Fruit fly (Drosophila melanogaster) whole organism, embryonic: ENCODE measurements around the gene NaPi-III.

Experiments used
- BtbVII ChIP-seq: fragments of 200-800 bp; sonication (Bioruptor generic); optimal IDR thresholded peaks from 3 replicates; lab custom pipeline; 2017; ENCODE audit warnings: missing biosample characterization, mild to moderate bottlenecking, missing genetic modification characterization
- CG11093 ChIP-seq: fragments of 200-800 bp; sonication (Bioruptor generic); IDR thresholded peaks from 3 replicates; pipeline ENCODE4 v1.3.6; 2022; ENCODE audit warnings: missing biosample characterization, missing genetic modification characterization
- CG11247 ChIP-seq: fragments of 200-800 bp; sonication (Bioruptor generic); IDR thresholded peaks from 2 replicates; pipeline ENCODE4 v1.3.6; 2022; ENCODE audit warnings: missing biosample characterization, missing genetic modification characterization
- CG12744 ChIP-seq: fragments of 200-800 bp; sonication (Bioruptor generic); optimal IDR thresholded peaks from 2 replicates; lab custom pipeline; 2016; ENCODE audit warnings: missing biosample characterization, missing genetic modification characterization
- CG13123 ChIP-seq: fragments of 200-800 bp; sonication (Bioruptor generic); optimal IDR thresholded peaks from 2 replicates; lab custom pipeline; 2016; ENCODE audit warnings: missing biosample characterization, missing genetic modification characterization
- CG13287 ChIP-seq: fragments of 200-800 bp; sonication (Bioruptor generic); IDR thresholded peaks from 2 replicates; pipeline ENCODE4 v1.3.6; 2022; ENCODE audit warnings: missing biosample characterization, missing genetic modification characterization; ENCODE audit not compliant: partially characterized antibody
- CG14050 ChIP-seq: fragments of 200-800 bp; sonication (Bioruptor generic); IDR thresholded peaks from 3 replicates; pipeline ENCODE4 v1.3.6; 2022; ENCODE audit warnings: missing biosample characterization, missing genetic modification characterization
- CG14710 ChIP-seq: fragments of 200-800 bp; sonication (Bioruptor generic); optimal IDR thresholded peaks from 3 replicates; lab custom pipeline; 2019; ENCODE audit warnings: missing biosample characterization, mild to moderate bottlenecking, missing genetic modification characterization, moderate library complexity
- CG14965 ChIP-seq: fragments of 200-800 bp; sonication (Bioruptor generic); optimal IDR thresholded peaks from 2 replicates; lab custom pipeline; 2016; ENCODE audit warnings: missing biosample characterization, missing genetic modification characterization, borderline replicate concordance
- CG1603 ChIP-seq: fragments of 200-800 bp; sonication (Bioruptor generic); optimal IDR thresholded peaks from 2 replicates; lab custom pipeline; 2019; ENCODE audit warnings: missing biosample characterization, mild to moderate bottlenecking, missing genetic modification characterization, moderate library complexity
- CG17802 ChIP-seq: fragments of 200-800 bp; sonication (Bioruptor generic); optimal IDR thresholded peaks from 2 replicates; lab custom pipeline; 2018; ENCODE audit warnings: missing biosample characterization, mild to moderate bottlenecking, missing genetic modification characterization, moderate library complexity
- CG1832 ChIP-seq: fragments of 200-800 bp; sonication (Bioruptor generic); optimal IDR thresholded peaks from 2 replicates; lab custom pipeline; 2017; ENCODE audit warnings: missing biosample characterization, mild to moderate bottlenecking, missing genetic modification characterization, inconsistent platforms
- CG30403 ChIP-seq: fragments of 200-800 bp; sonication (Bioruptor generic); optimal IDR thresholded peaks from 3 replicates; lab custom pipeline; 2016; ENCODE audit warnings: missing biosample characterization, missing genetic modification characterization
- CG4328 ChIP-seq: fragments of 200-800 bp; sonication (Bioruptor generic); optimal IDR thresholded peaks from 3 replicates; lab custom pipeline; 2017; ENCODE audit warnings: missing biosample characterization, missing genetic modification reagents, missing genetic modification characterization
- CG6689 ChIP-seq: fragments of 200-800 bp; sonication (Bioruptor generic); IDR thresholded peaks from 2 replicates; pipeline ENCODE4 v1.3.6; 2022; ENCODE audit warnings: missing biosample characterization, missing genetic modification characterization
- CG7745 ChIP-seq: fragments of 200-800 bp; sonication (Bioruptor generic); optimal IDR thresholded peaks from 2 replicates; lab custom pipeline; 2018; ENCODE audit warnings: missing biosample characterization, mild to moderate bottlenecking, missing genetic modification characterization, moderate library complexity
- CG8290 ChIP-seq, 3 experiments: fragments of 200-800 bp; sonication (Bioruptor generic); optimal IDR thresholded peaks; 2 replicates each; lab custom pipeline; 2016 to 2019; ENCODE audit warnings: missing biosample characterization in 3 of 3, missing genetic modification characterization in 3 of 3, mild to moderate bottlenecking in 2 of 3, moderate library complexity in 1 of 3
- CG8924 ChIP-seq: fragments of 200-800 bp; optimal IDR thresholded peaks from 3 replicates; lab custom pipeline; 2019; ENCODE audit warnings: missing biosample characterization, mild to moderate bottlenecking, missing genetic modification characterization, moderate library complexity
- D19B ChIP-seq: fragments of 200-800 bp; sonication (Bioruptor generic); optimal IDR thresholded peaks from 2 replicates; lab custom pipeline; 2017; ENCODE audit warnings: missing biosample characterization, mild to moderate bottlenecking, missing genetic modification characterization
- Deaf1 ChIP-seq: fragments of 200-800 bp; optimal IDR thresholded peaks from 3 replicates; lab custom pipeline; 2019; ENCODE audit warnings: missing biosample characterization, mild to moderate bottlenecking, missing genetic modification characterization, moderate library complexity
- Dfd ChIP-seq, 2 experiments: fragments of >200 bp; optimal IDR thresholded peaks; 2 replicates each; lab custom pipeline; 2017; ENCODE audit warnings: missing biosample characterization in 2 of 2, missing genetic modification characterization in 2 of 2
- Doc3 ChIP-seq: fragments of 200-800 bp; sonication (Bioruptor generic); IDR thresholded peaks from 3 replicates; pipeline ENCODE4 v1.3.6; 2022; ENCODE audit warnings: missing biosample characterization, missing genetic modification characterization; ENCODE audit not compliant: partially characterized antibody
- Dref ChIP-seq: fragments of 200-800 bp; sonication (Bioruptor generic); IDR thresholded peaks from 2 replicates; pipeline ENCODE4 v1.3.6; 2022; ENCODE audit warnings: missing biosample characterization, missing genetic modification characterization
- Hsf ChIP-seq: fragments of 200-800 bp; sonication (Bioruptor generic); optimal IDR thresholded peaks from 3 replicates; lab custom pipeline; 2016; ENCODE audit warnings: missing biosample characterization, missing genetic modification characterization
- MESR4 ChIP-seq: fragments of 200-800 bp; sonication (Bioruptor generic); optimal IDR thresholded peaks from 2 replicates; lab custom pipeline; 2018; ENCODE audit warnings: missing biosample characterization, mild to moderate bottlenecking, missing genetic modification characterization, moderate library complexity
- Mad ChIP-seq: fragments of 200-800 bp; sonication (Bioruptor generic); optimal IDR thresholded peaks from 2 replicates; lab custom pipeline; 2016; ENCODE audit warnings: missing biosample characterization, missing genetic modification characterization
- Med ChIP-seq: fragments of 200-800 bp; sonication (Bioruptor generic); peaks from one replicate; lab custom pipeline; 2016; ENCODE audit warnings: missing biosample characterization, missing genetic modification characterization, mild to moderate bottlenecking, inconsistent platforms, moderate library complexity
- NC2β ChIP-seq: fragments of 200-800 bp; sonication (Bioruptor generic); optimal IDR thresholded peaks from 2 replicates; lab custom pipeline; 2016; ENCODE audit warnings: missing biosample characterization, missing genetic modification characterization
- Sin3A ChIP-seq: fragments of >200 bp; optimal IDR thresholded peaks from 2 replicates; lab custom pipeline; 2018
- Spps ChIP-seq: fragments of 200-800 bp; sonication (Bioruptor generic); optimal IDR thresholded peaks from 2 replicates; lab custom pipeline; 2018; ENCODE audit warnings: missing biosample characterization, mild to moderate bottlenecking, missing genetic modification characterization
- ap ChIP-seq: fragments of 200-800 bp; sonication (Bioruptor generic); IDR thresholded peaks from 2 replicates; pipeline ENCODE4 v1.3.6; 2022; ENCODE audit warnings: missing biosample characterization, missing genetic modification characterization
- ara ChIP-seq: fragments of 200-800 bp; sonication (Bioruptor generic); IDR thresholded peaks from 2 replicates; pipeline ENCODE4 v1.3.6; 2022; ENCODE audit warnings: missing biosample characterization, missing genetic modification characterization
- az2 ChIP-seq: fragments of 200-800 bp; sonication (Bioruptor generic); optimal IDR thresholded peaks from 3 replicates; lab custom pipeline; 2016; ENCODE audit warnings: missing biosample characterization, missing genetic modification characterization
- bowl ChIP-seq: fragments of 200-800 bp; sonication (Bioruptor generic); IDR thresholded peaks from 2 replicates; pipeline ENCODE4 v1.3.6; 2022; ENCODE audit warnings: missing biosample characterization, missing genetic modification characterization
- ci ChIP-seq: fragments of 200-800 bp; sonication (Bioruptor generic); IDR thresholded peaks from 3 replicates; pipeline ENCODE4 v1.3.6; 2022; ENCODE audit warnings: missing biosample characterization, missing genetic modification characterization
- corto ChIP-seq: fragments of 200-800 bp; sonication (Bioruptor generic); optimal IDR thresholded peaks from 2 replicates; lab custom pipeline; 2016; ENCODE audit warnings: missing biosample characterization, mild to moderate bottlenecking, missing genetic modification characterization, moderate library complexity
- eve ChIP-seq, 2 experiments: fragments of >200 bp; optimal IDR thresholded peaks; 2 replicates each; lab custom pipeline; 2017; ENCODE audit warnings: missing biosample characterization in 2 of 2, missing genetic modification characterization in 2 of 2
- pb ChIP-seq: fragments of 200-800 bp; sonication (Bioruptor generic); optimal IDR thresholded peaks from 3 replicates; lab custom pipeline; 2016; ENCODE audit warnings: missing biosample characterization, missing genetic modification characterization
- pros ChIP-seq: fragments of 200-800 bp; sonication (Bioruptor generic); optimal IDR thresholded peaks from 3 replicates; lab custom pipeline; 2019; ENCODE audit warnings: missing biosample characterization, mild to moderate bottlenecking, missing genetic modification characterization, moderate library complexity
- pzg ChIP-seq: fragments of 200-800 bp; sonication (Bioruptor generic); optimal IDR thresholded peaks from 3 replicates; lab custom pipeline; 2018; ENCODE audit warnings: missing biosample characterization, mild to moderate bottlenecking, missing genetic modification characterization, moderate library complexity
- row ChIP-seq: fragments of 200-800 bp; sonication (Bioruptor generic); IDR thresholded peaks from 3 replicates; pipeline ENCODE4 v1.3.6; 2022; ENCODE audit warnings: missing biosample characterization, missing genetic modification characterization
- slou ChIP-seq: fragments of 200-800 bp; sonication (Bioruptor generic); optimal IDR thresholded peaks from 3 replicates; lab custom pipeline; 2016; ENCODE audit warnings: missing biosample characterization, missing genetic modification characterization
- sob ChIP-seq: fragments of 200-800 bp; sonication (Bioruptor generic); IDR thresholded peaks from 2 replicates; pipeline ENCODE4 v1.3.6; 2022; ENCODE audit warnings: missing biosample characterization, missing genetic modification characterization
- sug ChIP-seq: fragments of 200-800 bp; optimal IDR thresholded peaks from 2 replicates; lab custom pipeline; 2019; ENCODE audit warnings: missing biosample characterization, mild to moderate bottlenecking, missing genetic modification characterization, moderate library complexity
- trem ChIP-seq: fragments of 200-800 bp; optimal IDR thresholded peaks from 3 replicates; lab custom pipeline; 2019; ENCODE audit warnings: missing biosample characterization, mild to moderate bottlenecking, missing genetic modification characterization, moderate library complexity
- ttk ChIP-seq: fragments of 200-800 bp; sonication (Bioruptor generic); IDR thresholded peaks from 2 replicates; pipeline ENCODE4 v2.1.2; 2022; ENCODE audit warnings: missing biosample characterization, missing genetic modification characterization
- unc-4 ChIP-seq: fragments of 200-800 bp; sonication (Bioruptor generic); IDR thresholded peaks from 2 replicates; pipeline ENCODE4 v1.3.6; 2022; ENCODE audit warnings: missing biosample characterization, missing genetic modification characterization; ENCODE audit not compliant: partially characterized antibody
- wdn ChIP-seq: fragments of 200-800 bp; sonication (Bioruptor generic); IDR thresholded peaks from 2 replicates; pipeline ENCODE4 v1.3.6; 2022; ENCODE audit warnings: missing biosample characterization, missing genetic modification characterization
- zen2 ChIP-seq: fragments of 200-800 bp; sonication (Bioruptor generic); IDR thresholded peaks from 3 replicates; pipeline ENCODE4 v1.3.6; 2022; ENCODE audit warnings: missing biosample characterization, missing genetic modification characterization; ENCODE audit not compliant: partially characterized antibody
- zfh2 ChIP-seq: fragments of 200-800 bp; sonication (Bioruptor generic); optimal IDR thresholded peaks from 2 replicates; lab custom pipeline; 2016; ENCODE audit warnings: missing biosample characterization, missing genetic modification characterization

The NaPi-III gene

DNA sequence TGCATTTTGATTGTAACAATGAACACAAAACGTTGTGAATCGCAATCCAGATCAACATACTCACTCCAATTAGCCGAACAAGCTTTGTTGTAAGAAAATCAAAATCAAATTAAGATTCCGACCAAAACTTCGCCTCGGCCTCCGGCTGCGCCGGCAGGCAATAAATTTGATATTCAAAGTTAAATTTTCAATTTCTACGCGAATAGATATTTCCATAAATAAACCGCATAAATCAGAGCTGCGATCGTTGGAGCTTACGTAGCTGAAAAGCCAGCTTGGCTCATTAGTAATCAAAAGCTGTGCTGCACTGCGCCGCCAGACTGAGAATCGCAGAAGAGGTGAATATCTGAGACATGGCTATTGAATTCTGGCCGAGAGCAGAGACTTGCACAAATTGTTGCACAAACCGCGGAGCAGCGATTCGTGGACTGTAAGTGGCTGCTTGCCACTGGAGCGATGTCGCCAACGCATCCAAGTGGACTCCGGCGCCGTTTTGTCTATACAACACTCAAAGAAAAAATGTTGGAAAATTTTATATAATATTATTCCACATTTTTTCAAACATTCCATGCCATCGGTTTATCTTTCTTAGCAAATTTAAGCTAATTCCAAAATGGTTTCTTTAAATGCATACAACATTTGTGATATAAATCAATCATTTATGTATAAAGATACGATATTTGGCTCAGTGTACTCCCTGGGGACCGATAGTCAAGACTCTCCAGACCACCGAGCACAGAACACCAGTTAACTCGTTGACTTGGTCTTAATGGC lies 25.5 kb downstream of the NaPi-III start (continued):
- TF ChIP-seq Dref (GFP tag; lab: Robert Waterston, UW) (no peak), D19B (GFP tag; lab: Kevin White, UChicago) (no peak), ttk (0 out of 2 replicates have a peak, but pooled peaks have one; percentile 31), MESR4 (GFP tag; lab: Kevin White, UChicago) (no peak), Sin3A (lab: Kevin White, UChicago) (no peak), NC2β (GFP tag; lab: Kevin White, UChicago) (no peak), Med (GFP tag; lab: Kevin White, UChicago) (no peak), Dfd (GFP tag; optimal IDR thresholded peaks at IDR 0.05; lab: Kevin White, UChicago) (no peak), CG14710 (tag; lab: Kevin White, UChicago) (peak; percentile 62), Doc3 (no peak), Hsf (GFP tag; lab: Kevin White, UChicago) (peak; percentile 3), ara (GFP tag; lab: Robert Waterston, UW) (peak; percentile 56; the same call in 1 of the 2 replicates), CG11093 (GFP tag; lab: Robert Waterston, UW) (no peak), trem (tag; lab: Kevin White, UChicago) (peak; percentile 35), CG13287 (GFP tag; lab: Robert Waterston, UW) (no peak), bowl (GFP tag; lab: Robert Waterston, UW) (no peak), Mad (GFP tag; lab: Kevin White, UChicago) (peak; percentile 8), az2 (peak; percentile 27), wdn (GFP tag; lab: Robert Waterston, UW) (no peak), CG14050 (GFP tag; lab: Robert Waterston, UW) (no peak), CG14965 (GFP tag; lab: Kevin White, UChicago) (no peak), CG4328 (GFP tag; lab: Kevin White, UChicago) (no peak), pzg (GFP tag; lab: Kevin White, UChicago) (no peak), pb (GFP tag; lab: Kevin White, UChicago) (no peak), BtbVII (peak; percentile 35), ap (GFP tag; lab: Robert Waterston, UW) (0 out of 2 replicates have a peak, but pooled peaks have one; percentile 44), CG6689 (GFP tag; lab: Robert Waterston, UW) (peak; percentile 57; the same call in 1 of the 2 replicates), row (GFP tag; lab: Robert Waterston, UW) (no peak), Deaf1 (tag; lab: Kevin White, UChicago) (no peak), CG13123 (GFP tag; lab: Kevin White, UChicago) (no peak), slou (no peak), CG17802 (peak; percentile 17), CG8924 (tag; lab: Kevin White, UChicago) (peak; percentile 49), unc-4 (GFP tag; lab: Robert Waterston, UW) (no peak), CG1832 (GFP tag; lab: Kevin White, UChicago) (no peak), sob (GFP tag; lab: Robert Waterston, UW) (no peak), pros (GFP tag; lab: Kevin White, UChicago) (peak; percentile 26), CG12744 (no peak), Spps (tag; lab: Kevin White, UChicago) (peak; percentile 22), ci (GFP tag; lab: Robert Waterston, UW) (peak; percentile 78), CG1603 (tag; lab: Kevin White, UChicago) (peak; percentile 39), corto (GFP tag; lab: Kevin White, UChicago) (no peak), sug (tag; lab: Kevin White, UChicago) (no peak), CG11247 (GFP tag; lab: Robert Waterston, UW) (no peak), eve (GFP tag; optimal IDR thresholded peaks at IDR 0.05; lab: Kevin White, UChicago) (no peak), CG30403 (peak; percentile 50), zfh2 (GFP tag; lab: Kevin White, UChicago) (no peak), zen2 (GFP tag; lab: Robert Waterston, UW) (no peak), CG8290 (GFP tag; optimal IDR thresholded peaks at IDR 0.05; lab: Kevin White, UChicago) (no peak), CG8290 (tag; optimal IDR thresholded peaks at IDR 0.05; lab: Kevin White, UChicago) (no peak), CG7745 (no peak)
